Fruit fly (Drosophila melanogaster) whole organism, embryonic: ENCODE measurements around the gene wcy.

Experiments used
- CG10979 ChIP-seq: fragments of 200-800 bp; sonication (Bioruptor generic); optimal IDR thresholded peaks from 2 replicates; lab custom pipeline; 2018; ENCODE audit warnings: missing biosample characterization, mild to moderate bottlenecking, missing genetic modification characterization, moderate library complexity
- CG12219 ChIP-seq: fragments of 200-800 bp; sonication (Bioruptor generic); optimal IDR thresholded peaks from 3 replicates; lab custom pipeline; 2018; ENCODE audit warnings: missing biosample characterization, mild to moderate bottlenecking, missing genetic modification characterization
- CG13894 ChIP-seq: fragments of 200-800 bp; sonication (Bioruptor generic); optimal IDR thresholded peaks from 3 replicates; lab custom pipeline; 2018; ENCODE audit warnings: missing biosample characterization, mild to moderate bottlenecking, missing genetic modification characterization, moderate library complexity
- CG15073 ChIP-seq: fragments of 200-800 bp; sonication (Bioruptor generic); optimal IDR thresholded peaks from 2 replicates; lab custom pipeline; 2016; ENCODE audit warnings: missing biosample characterization, missing genetic modification characterization
- CG15601 ChIP-seq: fragments of 200-800 bp; sonication (Bioruptor generic); optimal IDR thresholded peaks from 3 replicates; lab custom pipeline; 2019; ENCODE audit warnings: missing biosample characterization, mild to moderate bottlenecking, missing genetic modification characterization, moderate library complexity
- CG17568 ChIP-seq: fragments of 200-800 bp; sonication (Bioruptor generic); optimal IDR thresholded peaks from 2 replicates; lab custom pipeline; 2018; ENCODE audit warnings: missing biosample characterization, mild to moderate bottlenecking, missing genetic modification characterization, moderate library complexity
- CG1832 ChIP-seq: fragments of 200-800 bp; sonication (Bioruptor generic); optimal IDR thresholded peaks from 2 replicates; lab custom pipeline; 2017; ENCODE audit warnings: missing biosample characterization, mild to moderate bottlenecking, missing genetic modification characterization, inconsistent platforms
- CG2116 ChIP-seq: fragments of 200-800 bp; sonication (Bioruptor generic); optimal IDR thresholded peaks from 3 replicates; lab custom pipeline; 2018; ENCODE audit warnings: missing biosample characterization, mild to moderate bottlenecking, missing genetic modification characterization
- CG3726 ChIP-seq: fragments of 200-800 bp; sonication (Bioruptor generic); IDR thresholded peaks from 3 replicates; pipeline ENCODE4, ENCODE4 v1.3.6; 2022; ENCODE audit warnings: missing biosample characterization, missing genetic modification characterization
- CG42726 ChIP-seq: fragments of 200-800 bp; sonication (Bioruptor generic); IDR thresholded peaks from 2 replicates; pipeline ENCODE4 v1.3.6; 2022; ENCODE audit warnings: missing biosample characterization, missing genetic modification characterization; ENCODE audit not compliant: partially characterized antibody
- CG4424 ChIP-seq: fragments of 200-800 bp; sonication (Bioruptor generic); optimal IDR thresholded peaks from 3 replicates; lab custom pipeline; 2016; ENCODE audit warnings: missing biosample characterization, missing genetic modification characterization
- CG6683 ChIP-seq: fragments of 200-800 bp; sonication (Bioruptor generic); optimal IDR thresholded peaks from 2 replicates; lab custom pipeline; 2017; ENCODE audit warnings: missing biosample characterization, mild to moderate bottlenecking, missing genetic modification characterization, missing genetic modification reagents
- CG8089 ChIP-seq: fragments of 200-800 bp; sonication (Bioruptor generic); optimal IDR thresholded peaks from 3 replicates; lab custom pipeline; 2016; ENCODE audit warnings: missing biosample characterization, missing genetic modification characterization
- CG8478 ChIP-seq: fragments of >200 bp; optimal IDR thresholded peaks from 2 replicates; lab custom pipeline; 2018
- CG9727 ChIP-seq: fragments of 200-800 bp; sonication (Bioruptor generic); optimal IDR thresholded peaks from 3 replicates; lab custom pipeline; 2017; ENCODE audit warnings: missing biosample characterization, mild to moderate bottlenecking, missing genetic modification characterization
- CHES-1-like ChIP-seq: fragments of 200-800 bp; sonication (Bioruptor generic); optimal IDR thresholded peaks from 2 replicates; lab custom pipeline; 2016; ENCODE audit warnings: missing biosample characterization, missing genetic modification characterization
- D ChIP-seq, 2 experiments: fragments of 200-800 bp in 1 of 2; fragments of >200 bp in 1 of 2; sonication (Bioruptor generic) in 1 of 2; optimal IDR thresholded peaks; 2 replicates in 1 of 2; 3 replicates in 1 of 2; lab custom pipeline; 2017; ENCODE audit warnings: mild to moderate bottlenecking in 1 of 2, missing biosample characterization in 1 of 2, missing genetic modification characterization in 1 of 2, missing genetic modification reagents in 1 of 2
- Dad ChIP-seq: fragments of 200-800 bp; sonication (Bioruptor generic); optimal IDR thresholded peaks from 3 replicates; lab custom pipeline; 2016; ENCODE audit warnings: missing biosample characterization, missing genetic modification characterization
- Dek ChIP-seq: fragments of 200-800 bp; sonication (Bioruptor generic); optimal IDR thresholded peaks from 3 replicates; lab custom pipeline; 2019; ENCODE audit warnings: missing biosample characterization, mild to moderate bottlenecking, missing genetic modification characterization, moderate library complexity
- GATAe ChIP-seq: fragments of 200-800 bp; sonication (Bioruptor generic); conservative IDR thresholded peaks from 2 replicates; pipeline ENCODE4 v1.3.6; 2022; ENCODE audit warnings: missing biosample characterization, missing genetic modification characterization
- HLH3B ChIP-seq: fragments of 200-800 bp; sonication (Bioruptor generic); IDR thresholded peaks from 2 replicates; pipeline ENCODE4 v1.3.6; 2022; ENCODE audit warnings: missing biosample characterization, missing genetic modification characterization
- HLH54F ChIP-seq: fragments of 200-800 bp; sonication (Bioruptor generic); optimal IDR thresholded peaks from 3 replicates; lab custom pipeline; 2016; ENCODE audit warnings: missing biosample characterization, missing genetic modification characterization
- Hr3 ChIP-seq: fragments of 200-800 bp; sonication (Bioruptor generic); optimal IDR thresholded peaks from 3 replicates; lab custom pipeline; 2016; ENCODE audit warnings: missing biosample characterization, missing genetic modification characterization
- Hr39 ChIP-seq: fragments of >200 bp; optimal IDR thresholded peaks from 2 replicates; lab custom pipeline; 2017
- Scr ChIP-seq: fragments of 200-800 bp; sonication (Bioruptor generic); IDR thresholded peaks from 2 replicates; pipeline ENCODE4 v1.3.6; 2022; ENCODE audit warnings: missing biosample characterization, missing genetic modification characterization; ENCODE audit not compliant: partially characterized antibody
- Sox102F ChIP-seq: fragments of 200-800 bp; sonication (Bioruptor generic); optimal IDR thresholded peaks from 2 replicates; lab custom pipeline; 2018; ENCODE audit warnings: missing biosample characterization, mild to moderate bottlenecking, missing genetic modification characterization, moderate library complexity
- Sry-δ ChIP-seq: fragments of 200-800 bp; sonication (Bioruptor generic); optimal IDR thresholded peaks from 2 replicates; lab custom pipeline; 2016; ENCODE audit warnings: missing biosample characterization, missing genetic modification characterization
- Tbp ChIP-seq: fragments of >200 bp; optimal IDR thresholded peaks from 2 replicates; lab custom pipeline; 2018; ENCODE audit warnings: missing biosample characterization, missing genetic modification characterization
- chm ChIP-seq: fragments of 200-800 bp; sonication (Bioruptor generic); IDR thresholded peaks from 2 replicates; pipeline ENCODE4 v1.3.6; 2022; ENCODE audit warnings: missing biosample characterization, missing genetic modification characterization
- ci ChIP-seq: fragments of 200-800 bp; sonication (Bioruptor generic); IDR thresholded peaks from 3 replicates; pipeline ENCODE4 v1.3.6; 2022; ENCODE audit warnings: missing biosample characterization, missing genetic modification characterization
- crp ChIP-seq, 2 experiments: fragments of 200-800 bp; sonication (Bioruptor generic); optimal IDR thresholded peaks; 2 replicates in 1 of 2; 3 replicates in 1 of 2; lab custom pipeline; 2017; ENCODE audit warnings: missing biosample characterization in 2 of 2, missing genetic modification characterization in 2 of 2, mild to moderate bottlenecking in 1 of 2, moderate library complexity in 1 of 2
- fd3F ChIP-seq: fragments of 200-800 bp; sonication (Bioruptor generic); optimal IDR thresholded peaks from 2 replicates; lab custom pipeline; 2018; ENCODE audit warnings: missing biosample characterization, mild to moderate bottlenecking, missing genetic modification characterization, moderate library complexity
- fd96Cb ChIP-seq: fragments of 200-800 bp; sonication (Bioruptor generic); optimal IDR thresholded peaks from 2 replicates; lab custom pipeline; 2018; ENCODE audit warnings: missing biosample characterization, mild to moderate bottlenecking, missing genetic modification characterization, moderate library complexity
- ftz-f1 ChIP-seq: fragments of 200-800 bp; sonication (Bioruptor generic); optimal IDR thresholded peaks from 2 replicates; lab custom pipeline; 2016; ENCODE audit warnings: missing biosample characterization, missing genetic modification characterization
- gsb ChIP-seq: fragments of 200-800 bp; sonication (Bioruptor generic); IDR thresholded peaks from 2 replicates; pipeline ENCODE4 v1.3.6; 2022; ENCODE audit warnings: missing biosample characterization, missing genetic modification characterization
- h ChIP-seq: fragments of >200 bp; optimal IDR thresholded peaks from 2 replicates; lab custom pipeline; 2017
- ham ChIP-seq: fragments of 200-800 bp; sonication (Bioruptor generic); IDR thresholded peaks from 2 replicates; pipeline ENCODE4 v1.3.6; 2022; ENCODE audit warnings: missing biosample characterization, missing genetic modification characterization
- hb ChIP-seq: fragments of 200-800 bp; sonication (Bioruptor generic); IDR thresholded peaks from 3 replicates; pipeline ENCODE4 v1.3.6; 2022; ENCODE audit warnings: missing biosample characterization, missing genetic modification characterization; ENCODE audit not compliant: partially characterized antibody
- hbn ChIP-seq: fragments of 200-800 bp; sonication (Bioruptor generic); IDR thresholded peaks from 2 replicates; pipeline ENCODE4 v1.3.6; 2022; ENCODE audit warnings: missing biosample characterization, missing genetic modification characterization; ENCODE audit not compliant: partially characterized antibody
- hkb ChIP-seq, 2 experiments: fragments of 200-800 bp in 1 of 2; fragments of >200 bp in 1 of 2; sonication (Bioruptor generic) in 1 of 2; IDR thresholded peaks in 1 of 2; optimal IDR thresholded peaks in 1 of 2; 2 replicates each; pipeline versions ENCODE4 v1.3.6 to Lab custom; 2017 to 2022; ENCODE audit warnings: missing biosample characterization in 1 of 2, missing genetic modification characterization in 1 of 2
- ind ChIP-seq: fragments of 200-800 bp; sonication (Bioruptor generic); optimal IDR thresholded peaks from 3 replicates; lab custom pipeline; 2016; ENCODE audit warnings: missing biosample characterization, missing genetic modification characterization
- otp ChIP-seq: fragments of 200-800 bp; sonication (Bioruptor generic); IDR thresholded peaks from 3 replicates; pipeline ENCODE4, ENCODE4 v1.3.6; 2022; ENCODE audit warnings: missing biosample characterization, missing genetic modification characterization
- pho ChIP-seq: fragments of 200-800 bp; sonication (Bioruptor generic); optimal IDR thresholded peaks from 2 replicates; lab custom pipeline; 2016; ENCODE audit warnings: missing biosample characterization, missing genetic modification characterization
- scrt ChIP-seq: fragments of 200-800 bp; sonication (Bioruptor generic); optimal IDR thresholded peaks from 2 replicates; lab custom pipeline; 2018; ENCODE audit warnings: missing biosample characterization, mild to moderate bottlenecking, missing genetic modification characterization, moderate library complexity
- shn ChIP-seq: fragments of 200-800 bp; sonication (Bioruptor generic); optimal IDR thresholded peaks from 3 replicates; lab custom pipeline; 2016; ENCODE audit warnings: missing biosample characterization, missing genetic modification characterization
- slbo ChIP-seq: fragments of 200-800 bp; sonication (Bioruptor generic); IDR thresholded peaks from 2 replicates; pipeline ENCODE4 v1.3.6; 2022; ENCODE audit warnings: missing biosample characterization, missing genetic modification characterization
- slp2 ChIP-seq: fragments of 200-800 bp; sonication (Bioruptor generic); optimal IDR thresholded peaks from 2 replicates; lab custom pipeline; 2016; ENCODE audit warnings: missing biosample characterization, missing genetic modification characterization
- trem ChIP-seq: fragments of 200-800 bp; optimal IDR thresholded peaks from 3 replicates; lab custom pipeline; 2019; ENCODE audit warnings: missing biosample characterization, mild to moderate bottlenecking, missing genetic modification characterization, moderate library complexity

Gene wcy

DNA sequence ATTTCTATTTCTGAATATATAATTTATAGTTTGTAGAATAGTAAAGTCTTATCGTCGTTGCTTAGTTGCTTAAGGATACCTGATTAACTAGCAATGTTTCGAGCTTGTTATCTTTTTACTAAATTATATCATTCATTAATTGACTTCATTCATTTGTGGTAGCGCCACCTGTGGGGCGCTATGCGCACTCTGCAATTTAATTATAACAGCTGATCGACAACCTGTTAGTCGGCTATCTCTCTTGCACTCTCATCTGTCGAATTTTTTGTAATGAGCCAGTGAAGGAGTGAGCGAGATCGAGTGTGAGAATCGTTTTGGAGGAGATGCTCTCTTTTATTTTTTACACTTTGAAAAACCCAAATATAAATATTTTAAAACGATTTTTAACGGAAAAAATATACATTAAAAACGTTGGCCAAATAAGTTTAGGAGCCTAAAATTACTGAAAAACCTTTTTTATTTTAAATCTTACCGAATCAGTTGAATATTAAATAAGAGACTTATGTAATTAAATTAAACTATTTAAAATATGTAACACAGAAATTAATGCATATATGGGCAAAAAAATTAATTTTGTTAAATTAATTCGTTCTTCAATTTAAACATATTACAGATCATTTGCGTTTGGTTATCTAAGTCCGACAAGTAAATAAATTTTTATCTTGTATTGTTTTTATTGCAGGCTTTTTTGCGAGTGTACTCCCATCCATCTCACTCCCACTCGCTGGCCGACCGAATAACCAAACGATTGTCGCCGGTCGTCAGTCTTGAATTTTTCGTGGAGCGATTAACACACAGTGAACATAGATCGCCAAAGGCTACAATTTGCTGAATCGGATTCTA lies 13.6 kb upstream of the wcy start, which contains the start of the genes CG16700 and CG4991 (continued):
- TF ChIP-seq trem (tag; lab: Kevin White, UChicago) (peak; percentile 39), Tbp (GFP tag; lab: Kevin White, UChicago) (no peak), Scr (GFP tag; lab: Robert Waterston, UW) (no peak), CG2116 (GFP tag; lab: Kevin White, UChicago) (peak; percentile 33), Dad (GFP tag; lab: Kevin White, UChicago) (no peak), Hr39 (lab: Kevin White, UChicago) (no peak), CG42726 (GFP tag; lab: Robert Waterston, UW) (no peak), Dek (tag; lab: Kevin White, UChicago) (peak; percentile 83), Hr3 (GFP tag; lab: Kevin White, UChicago) (peak; percentile 86), hb (GFP tag; lab: Robert Waterston, UW) (no peak), shn (GFP tag; lab: Kevin White, UChicago) (no peak), CG3726 (GFP tag; lab: Robert Waterston, UW) (no peak), h (lab: Kevin White, UChicago) (no peak), CG4424 (GFP tag; lab: Kevin White, UChicago) (peak; percentile 79), gsb (GFP tag; lab: Robert Waterston, UW) (0 out of 2 replicates have a peak, but pooled peaks have one; percentile 42), hkb (optimal IDR thresholded peaks at IDR 0.05; lab: Kevin White, UChicago) (no peak), hkb (GFP tag; IDR thresholded peaks at IDR 0.05; lab: Robert Waterston, UW) (peak; percentile 31; the same call in 1 of the 2 replicates), scrt (GFP tag; lab: Kevin White, UChicago) (peak; percentile 61), fd3F (GFP tag; lab: Kevin White, UChicago) (peak; percentile 61), ftz-f1 (GFP tag; lab: Kevin White, UChicago) (no peak), CG1832 (GFP tag; lab: Kevin White, UChicago) (peak; percentile 50), Sry-δ (GFP tag; lab: Kevin White, UChicago) (no peak), CG6683 (GFP tag; lab: Kevin White, UChicago) (peak; percentile 66), fd96Cb (tag; lab: Kevin White, UChicago) (peak; percentile 81), hbn (GFP tag; lab: Robert Waterston, UW) (no peak), CHES-1-like (GFP tag; lab: Kevin White, UChicago) (no peak), CG13894 (peak; percentile 50), slp2 (no peak), ind (GFP tag; lab: Kevin White, UChicago) (peak; percentile 50), CG8089 (GFP tag; lab: Kevin White, UChicago) (no peak), CG8478 (lab: Kevin White, UChicago) (no peak), slbo (GFP tag; lab: Robert Waterston, UW) (peak; percentile 79), CG15601 (peak; percentile 73), D (optimal IDR thresholded peaks at IDR 0.05; lab: Kevin White, UChicago) (no peak), D (GFP tag; optimal IDR thresholded peaks at IDR 0.05; lab: Kevin White, UChicago) (peak; percentile 75), CG12219 (no peak), chm (GFP tag; lab: Robert Waterston, UW) (no peak), crp (GFP tag; optimal IDR thresholded peaks at IDR 0.05; lab: Kevin White, UChicago) (peak in 1 of 2 experiments; percentile 82), CG9727 (GFP tag; lab: Kevin White, UChicago) (peak; percentile 94), CG10979 (peak; percentile 82), pho (GFP tag; lab: Kevin White, UChicago) (no peak), HLH54F (GFP tag; lab: Kevin White, UChicago) (no peak), CG15073 (GFP tag; lab: Kevin White, UChicago) (no peak), GATAe (GFP tag; lab: Robert Waterston, UW) (peak; percentile 30; the same call in 1 of the 2 replicates), ci (GFP tag; lab: Robert Waterston, UW) (peak; percentile 11; the same call in 1 of the 3 replicates), CG17568 (no peak), Sox102F (GFP tag; lab: Kevin White, UChicago) (peak; percentile 84), HLH3B (no peak; the same call in 1 of the 2 replicates), otp (GFP tag; lab: Robert Waterston, UW) (peak; percentile 34; the same call in 1 of the 3 replicates), ham (no peak)
